Fruit fly (Drosophila melanogaster) whole organism, embryonic: ENCODE measurements around the gene sxe2.

ENCODE experiments used
- Atf-2 ChIP-seq: fragments of 200-800 bp; sonication (Bioruptor generic); optimal IDR thresholded peaks from 2 replicates; lab custom pipeline; 2016; ENCODE audit warnings: missing biosample characterization, missing genetic modification characterization
- Atf3 ChIP-seq: fragments of 200-800 bp; sonication (Bioruptor generic); optimal IDR thresholded peaks from 3 replicates; lab custom pipeline; 2016; ENCODE audit warnings: missing biosample characterization, missing genetic modification characterization
- B-H1 ChIP-seq: fragments of 200-800 bp; sonication (Bioruptor generic); IDR thresholded peaks from 3 replicates; pipeline ENCODE4 v1.3.6; 2022; ENCODE audit warnings: missing biosample characterization, missing genetic modification characterization
- BEAF-32 ChIP-seq: fragments of 200-800 bp; sonication (Bioruptor generic); optimal IDR thresholded peaks from 3 replicates; lab custom pipeline; 2017; ENCODE audit warnings: missing biosample characterization, missing genetic modification characterization, mild to moderate bottlenecking, moderate library complexity, missing genetic modification reagents
- CG10274 ChIP-seq: fragments of 200-800 bp; sonication (Bioruptor generic); optimal IDR thresholded peaks from 3 replicates; lab custom pipeline; 2017; ENCODE audit warnings: missing biosample characterization, mild to moderate bottlenecking, missing genetic modification characterization
- CG10654 ChIP-seq: fragments of 200-800 bp; sonication (Bioruptor generic); optimal IDR thresholded peaks from 2 replicates; lab custom pipeline; 2016; ENCODE audit warnings: missing biosample characterization, missing genetic modification characterization
- CG13296 ChIP-seq: fragments of 200-800 bp; sonication (Bioruptor generic); optimal IDR thresholded peaks from 3 replicates; lab custom pipeline; 2018; ENCODE audit warnings: missing biosample characterization, mild to moderate bottlenecking, missing genetic modification characterization
- CG14667 ChIP-seq: fragments of 200-800 bp; sonication (Bioruptor generic); IDR thresholded peaks from 2 replicates; pipeline ENCODE4 v1.3.6; 2022; ENCODE audit warnings: missing biosample characterization, missing genetic modification characterization
- CG15011 ChIP-seq: fragments of 200-800 bp; sonication (Bioruptor generic); optimal IDR thresholded peaks from 3 replicates; lab custom pipeline; 2018; ENCODE audit warnings: missing biosample characterization, mild to moderate bottlenecking, missing genetic modification characterization
- CG17912 ChIP-seq: fragments of 200-800 bp; sonication (Bioruptor generic); optimal IDR thresholded peaks from 2 replicates; lab custom pipeline; 2018; ENCODE audit warnings: missing biosample characterization, mild to moderate bottlenecking, missing genetic modification characterization
- CG18011 ChIP-seq: fragments of 200-800 bp; sonication (Bioruptor generic); optimal IDR thresholded peaks from 2 replicates; lab custom pipeline; 2017; ENCODE audit warnings: missing biosample characterization, missing genetic modification characterization, mild to moderate bottlenecking, moderate library complexity, missing genotype
- CG2120 ChIP-seq: fragments of 200-800 bp; sonication (Bioruptor generic); optimal IDR thresholded peaks from 3 replicates; lab custom pipeline; 2016; ENCODE audit warnings: missing biosample characterization, missing genetic modification characterization
- CG32532 ChIP-seq: fragments of 200-800 bp; sonication (Bioruptor generic); IDR thresholded peaks from 2 replicates; pipeline ENCODE4 v1.3.6; 2022; ENCODE audit warnings: missing biosample characterization, missing genetic modification characterization
- CG3847 ChIP-seq: fragments of 200-800 bp; sonication (Bioruptor generic); IDR thresholded peaks from 2 replicates; pipeline ENCODE4 v1.3.6; 2022; ENCODE audit warnings: missing biosample characterization, missing genetic modification characterization
- CG4730 ChIP-seq: fragments of 200-800 bp; sonication (Bioruptor generic); IDR thresholded peaks from 2 replicates; pipeline ENCODE4 v1.3.6; 2022; ENCODE audit warnings: missing biosample characterization, missing genetic modification characterization
- CG7786 ChIP-seq: fragments of 200-800 bp; sonication (Bioruptor generic); optimal IDR thresholded peaks from 2 replicates; lab custom pipeline; 2016; ENCODE audit warnings: missing biosample characterization, missing genetic modification characterization
- CG9817 ChIP-seq: fragments of 200-800 bp; sonication (Bioruptor generic); optimal IDR thresholded peaks from 2 replicates; lab custom pipeline; 2018; ENCODE audit warnings: missing biosample characterization, mild to moderate bottlenecking, missing genetic modification characterization, moderate library complexity
- CTCF ChIP-seq: fragments of 200-800 bp; sonication (Bioruptor generic); optimal IDR thresholded peaks from 2 replicates; lab custom pipeline; 2017; ENCODE audit warnings: missing biosample characterization, mild to moderate bottlenecking, missing genetic modification characterization, moderate library complexity
- D19B ChIP-seq: fragments of 200-800 bp; sonication (Bioruptor generic); optimal IDR thresholded peaks from 2 replicates; lab custom pipeline; 2017; ENCODE audit warnings: missing biosample characterization, mild to moderate bottlenecking, missing genetic modification characterization
- Fer2 ChIP-seq: fragments of 200-800 bp; sonication (Bioruptor generic); optimal IDR thresholded peaks from 2 replicates; lab custom pipeline; 2018; ENCODE audit warnings: missing biosample characterization, mild to moderate bottlenecking, missing genetic modification characterization, moderate library complexity
- HLHmδ ChIP-seq: fragments of 200-800 bp; sonication (Bioruptor generic); optimal IDR thresholded peaks from 2 replicates; lab custom pipeline; 2018; ENCODE audit warnings: missing biosample characterization, mild to moderate bottlenecking, missing genetic modification characterization, moderate library complexity
- Jarid2 ChIP-seq: fragments of 200-800 bp; sonication (Bioruptor generic); optimal IDR thresholded peaks from 3 replicates; lab custom pipeline; 2017; ENCODE audit warnings: mild to moderate bottlenecking, missing biosample characterization, missing genetic modification reagents, missing genetic modification characterization
- Mad ChIP-seq: fragments of 200-800 bp; sonication (Bioruptor generic); optimal IDR thresholded peaks from 2 replicates; lab custom pipeline; 2016; ENCODE audit warnings: missing biosample characterization, missing genetic modification characterization
- NK7.1 ChIP-seq: fragments of 200-800 bp; sonication (Bioruptor generic); optimal IDR thresholded peaks from 3 replicates; lab custom pipeline; 2016; ENCODE audit warnings: missing biosample characterization, missing genetic modification characterization
- Nf-YA ChIP-seq: fragments of 200-800 bp; sonication (Bioruptor generic); IDR thresholded peaks from 2 replicates; pipeline ENCODE4 v1.3.6; 2022; ENCODE audit warnings: missing biosample characterization, missing genetic modification characterization
- Oaz ChIP-seq: fragments of 200-800 bp; sonication (Bioruptor generic); IDR thresholded peaks from 2 replicates; pipeline ENCODE4 v1.3.6; 2022; ENCODE audit warnings: missing biosample characterization, missing genetic modification characterization
- Trl ChIP-seq, 3 experiments: fragments of >200 bp in 2 of 3; fragments of 200-800 bp in 1 of 3; sonication (Bioruptor generic) in 1 of 3; optimal IDR thresholded peaks; 2 replicates in 1 of 3; 3 replicates in 2 of 3; lab custom pipeline; 2016 to 2017; ENCODE audit warnings: missing biosample characterization in 1 of 3, missing genetic modification characterization in 1 of 3
- Xbp1 ChIP-seq: fragments of 200-800 bp; sonication (Bioruptor generic); optimal IDR thresholded peaks from 3 replicates; lab custom pipeline; 2016; ENCODE audit warnings: missing biosample characterization, mild to moderate bottlenecking, missing genetic modification characterization
- ap ChIP-seq: fragments of 200-800 bp; sonication (Bioruptor generic); IDR thresholded peaks from 2 replicates; pipeline ENCODE4 v1.3.6; 2022; ENCODE audit warnings: missing biosample characterization, missing genetic modification characterization
- ase ChIP-seq: fragments of 200-800 bp; sonication (Bioruptor generic); IDR thresholded peaks from 3 replicates; pipeline ENCODE4 v1.3.6; 2022; ENCODE audit warnings: missing biosample characterization, missing genetic modification characterization
- bbx ChIP-seq: fragments of 200-800 bp; sonication (Bioruptor generic); IDR thresholded peaks from 2 replicates; pipeline ENCODE4 v1.3.6; 2022; ENCODE audit warnings: missing biosample characterization, missing genetic modification characterization; ENCODE audit not compliant: partially characterized antibody
- dati ChIP-seq: fragments of 200-800 bp; sonication (Bioruptor generic); IDR thresholded peaks from 2 replicates; pipeline ENCODE4 v1.3.6; 2022; ENCODE audit warnings: missing biosample characterization, missing genetic modification characterization
- dimm ChIP-seq: fragments of 200-800 bp; sonication (Bioruptor generic); IDR thresholded peaks from 2 replicates; pipeline ENCODE4 v1.3.6; 2022; ENCODE audit warnings: missing biosample characterization, missing genetic modification characterization
- eyg ChIP-seq: fragments of 200-800 bp; sonication (Bioruptor generic); optimal IDR thresholded peaks from 3 replicates; lab custom pipeline; 2016; ENCODE audit warnings: missing biosample characterization, missing genetic modification characterization
- fd102C ChIP-seq: fragments of 200-800 bp; sonication (Bioruptor generic); optimal IDR thresholded peaks from 2 replicates; lab custom pipeline; 2018; ENCODE audit warnings: missing biosample characterization, mild to moderate bottlenecking, missing genetic modification characterization, moderate library complexity
- ftz-f1 ChIP-seq: fragments of 200-800 bp; sonication (Bioruptor generic); optimal IDR thresholded peaks from 2 replicates; lab custom pipeline; 2016; ENCODE audit warnings: missing biosample characterization, missing genetic modification characterization
- lbe ChIP-seq: fragments of 200-800 bp; sonication (Bioruptor generic); optimal IDR thresholded peaks from 2 replicates; lab custom pipeline; 2016; ENCODE audit warnings: missing biosample characterization, mild to moderate bottlenecking, missing genetic modification characterization
- lmd ChIP-seq: fragments of 200-800 bp; sonication (Bioruptor generic); IDR thresholded peaks from 2 replicates; pipeline ENCODE4 v1.3.6; 2022; ENCODE audit warnings: missing biosample characterization, missing genetic modification characterization
- nerfin-2 ChIP-seq: fragments of 200-800 bp; sonication (Bioruptor generic); IDR thresholded peaks from 2 replicates; pipeline ENCODE4 v1.3.6; 2022; ENCODE audit warnings: missing biosample characterization, missing genetic modification characterization; ENCODE audit not compliant: partially characterized antibody
- nmo ChIP-seq: fragments of 200-800 bp; sonication (Bioruptor generic); optimal IDR thresholded peaks from 2 replicates; lab custom pipeline; 2018; ENCODE audit warnings: missing biosample characterization, mild to moderate bottlenecking, missing genetic modification characterization, moderate library complexity
- p53 ChIP-seq: fragments of 200-800 bp; sonication (Bioruptor generic); optimal IDR thresholded peaks from 2 replicates; lab custom pipeline; 2016; ENCODE audit warnings: missing biosample characterization, missing genetic modification characterization
- pan ChIP-seq, 4 experiments: fragments of >200 bp in 3 of 4; fragments of 200-800 bp in 1 of 4; sonication (Bioruptor generic) in 1 of 4; optimal IDR thresholded peaks in 3 of 4; IDR thresholded peaks in 1 of 4; 2 replicates each; pipeline versions ENCODE4 v1.3.6 to Lab custom; 2017 to 2022; ENCODE audit warnings: missing biosample characterization in 2 of 4, missing genetic modification characterization in 2 of 4, mixed read lengths in 1 of 4
- psq ChIP-seq: fragments of 200-800 bp; sonication (Bioruptor generic); optimal IDR thresholded peaks from 2 replicates; lab custom pipeline; 2017; ENCODE audit warnings: missing biosample characterization, missing genetic modification characterization
- rib ChIP-seq: fragments of 200-800 bp; sonication (Bioruptor generic); IDR thresholded peaks from 2 replicates; pipeline ENCODE4 v1.3.6; 2022; ENCODE audit warnings: missing biosample characterization, missing genetic modification characterization
- trh ChIP-seq: fragments of 200-800 bp; sonication (Bioruptor generic); optimal IDR thresholded peaks from 2 replicates; lab custom pipeline; 2016; ENCODE audit warnings: missing biosample characterization, missing genetic modification characterization
- tx ChIP-seq: fragments of 200-800 bp; sonication (Bioruptor generic); optimal IDR thresholded peaks from 2 replicates; lab custom pipeline; 2016; ENCODE audit warnings: missing biosample characterization, missing genetic modification characterization
- unc-4 ChIP-seq: fragments of 200-800 bp; sonication (Bioruptor generic); IDR thresholded peaks from 2 replicates; pipeline ENCODE4 v1.3.6; 2022; ENCODE audit warnings: missing biosample characterization, missing genetic modification characterization; ENCODE audit not compliant: partially characterized antibody

The sxe2 gene

dm6 chr3R:16042900-16043548, 40.7 kb upstream of the sxe2 start, which contains the start of gene Jhbp4 (continued):
- TF ChIP-seq BEAF-32 (GFP tag; lab: Kevin White, UChicago) (no peak), NK7.1 (GFP tag; lab: Kevin White, UChicago) (no peak), fd102C (GFP tag; lab: Kevin White, UChicago) (no peak), CG7786 (GFP tag; lab: Kevin White, UChicago) (no peak), Oaz (GFP tag; lab: Robert Waterston, UW) (no peak), dati (GFP tag; lab: Robert Waterston, UW) (no peak), Jarid2 (GFP tag; lab: Kevin White, UChicago) (no peak), CG4730 (GFP tag; lab: Robert Waterston, UW) (no peak), tx (GFP tag; lab: Kevin White, UChicago) (no peak), Trl (optimal IDR thresholded peaks at IDR 0.05; lab: Kevin White, UChicago) (no peak), Trl (GFP tag; optimal IDR thresholded peaks at IDR 0.05; lab: Kevin White, UChicago) (no peak), CTCF (GFP tag; lab: Kevin White, UChicago) (peak; percentile 76), Nf-YA (GFP tag; lab: Robert Waterston, UW) (no peak), CG10654 (GFP tag; lab: Kevin White, UChicago) (no peak), Atf3 (GFP tag; lab: Kevin White, UChicago) (no peak), p53 (GFP tag; lab: Kevin White, UChicago) (no peak), CG3847 (GFP tag; lab: Robert Waterston, UW) (no peak), CG18011 (GFP tag; lab: Kevin White, UChicago) (peak; percentile 78)

- no peak for TF ChIP-seq pan (optimal IDR thresholded peaks at IDR 0.05; lab: Kevin White, UChicago)
- no peak for TF ChIP-seq pan (GFP tag; optimal IDR thresholded peaks at IDR 0.05 in 1 of 2, IDR thresholded peaks at IDR 0.05 in 1 of 2)
Measured at dm6 chr3R:16046030-16046429, 37.6 kb upstream of the sxe2 start, which contains the start of gene Jhbp5. TSS of gene Jhbp5 (minus strand) at chr3R:16046130.

- TF ChIP-seq ftz-f1 (no peak), Fer2 (tag; lab: Kevin White, UChicago) (no peak), B-H1 (GFP tag; lab: Robert Waterston, UW) (no peak), CG10274 (GFP tag; lab: Kevin White, UChicago) (no peak), bbx (GFP tag; lab: Robert Waterston, UW) (peak; percentile 70), lbe (no peak), ap (GFP tag; lab: Robert Waterston, UW) (no peak), CG2120 (peak; percentile 68), D19B (GFP tag; lab: Kevin White, UChicago) (no peak), CG18011 (GFP tag; lab: Kevin White, UChicago) (no peak), CG14667 (GFP tag; lab: Robert Waterston, UW) (no peak), trh (GFP tag; lab: Kevin White, UChicago) (no peak), CG15011 (no peak), Atf-2 (GFP tag; lab: Kevin White, UChicago) (peak; percentile 12), nmo (GFP tag; lab: Kevin White, UChicago) (peak; percentile 83), lmd (GFP tag; lab: Robert Waterston, UW) (peak; percentile 33; the same call in 1 of the 2 replicates), psq (GFP tag; lab: Kevin White, UChicago) (no peak), unc-4 (GFP tag; lab: Robert Waterston, UW) (peak; percentile 80), nerfin-2 (no peak; the same call in none of the 2 replicates), Xbp1 (GFP tag; lab: Kevin White, UChicago) (peak; percentile 52), CG32532 (GFP tag; lab: Robert Waterston, UW) (peak; percentile 62), eyg (no peak), CG9817 (tag; lab: Kevin White, UChicago) (peak; percentile 61), ase (GFP tag; lab: Robert Waterston, UW) (0 out of 3 replicates have a peak, but pooled peaks have one; percentile 22), Mad (GFP tag; lab: Kevin White, UChicago) (no peak), dimm (GFP tag; lab: Robert Waterston, UW) (no peak), CG13296 (GFP tag; lab: Kevin White, UChicago) (no peak), HLHmδ (GFP tag; lab: Kevin White, UChicago) (no peak), rib (GFP tag; lab: Robert Waterston, UW) (peak; percentile 46; the same call in 1 of the 2 replicates), CG17912 (GFP tag; lab: Kevin White, UChicago) (no peak)
Measured at dm6 chr3R:16049369-16049768, 34.3 kb upstream of the sxe2 start, which contains the start of the genes IKKbeta and CG5013. TSS of gene IKKbeta (minus strand) at chr3R:16049421. TSS of gene CG5013 (plus strand) at chr3R:16049670.
